Fruit fly (Drosophila melanogaster) whole organism, pupa: Measurements from ENCODE around the gene CG34026.

Source experiments
- CG10348 ChIP-seq: fragments of 200-800 bp; sonication (Bioruptor generic); IDR thresholded peaks from 2 replicates; pipeline ENCODE4 v1.3.6; 2022; ENCODE audit warnings: missing biosample characterization, missing genetic modification characterization
- CG12605 ChIP-seq: fragments of 200-800 bp; sonication (Bioruptor generic); IDR thresholded peaks from 2 replicates; pipeline ENCODE4 v1.3.6; 2022; ENCODE audit warnings: missing biosample characterization, missing genetic modification characterization
- CG13204 ChIP-seq: fragments of 200-800 bp; sonication (Bioruptor generic); optimal IDR thresholded peaks from 2 replicates; lab custom pipeline; 2018; ENCODE audit warnings: missing biosample characterization, mild to moderate bottlenecking, missing genetic modification characterization, moderate library complexity
- CG14655 ChIP-seq: fragments of 200-800 bp; sonication (Bioruptor generic); optimal IDR thresholded peaks from 3 replicates; lab custom pipeline; 2017; ENCODE audit warnings: mild to moderate bottlenecking, missing biosample characterization, missing genetic modification reagents, missing genetic modification characterization
- CG15710 ChIP-seq: fragments of 200-800 bp; sonication (Bioruptor generic); optimal IDR thresholded peaks from 2 replicates; lab custom pipeline; 2018; ENCODE audit warnings: missing biosample characterization, mild to moderate bottlenecking, missing genetic modification characterization, moderate library complexity
- CG17806 ChIP-seq: fragments of 200-800 bp; sonication (Bioruptor generic); optimal IDR thresholded peaks from 2 replicates; lab custom pipeline; 2018; ENCODE audit warnings: missing biosample characterization, mild to moderate bottlenecking, missing genetic modification characterization, moderate library complexity
- CG32121 ChIP-seq: fragments of 200-800 bp; sonication (Bioruptor generic); IDR thresholded peaks from 2 replicates; pipeline ENCODE4 v1.3.6; 2022; ENCODE audit warnings: missing biosample characterization, missing genetic modification characterization
- CG34367 ChIP-seq: fragments of 200-800 bp; sonication (Bioruptor generic); optimal IDR thresholded peaks from 2 replicates; lab custom pipeline; 2018; ENCODE audit warnings: missing biosample characterization, mild to moderate bottlenecking, missing genetic modification characterization
- CG4496 ChIP-seq: fragments of 200-800 bp; sonication (Bioruptor generic); IDR thresholded peaks from 3 replicates; pipeline ENCODE4 v1.3.6; 2022; ENCODE audit warnings: missing biosample characterization, missing genetic modification characterization
- CG8159 ChIP-seq: fragments of 200-800 bp; sonication (Bioruptor generic); optimal IDR thresholded peaks from 3 replicates; lab custom pipeline; 2018; ENCODE audit warnings: missing biosample characterization, mild to moderate bottlenecking, missing genetic modification characterization, moderate library complexity
- CG8301 ChIP-seq: fragments of 200-800 bp; sonication (Bioruptor generic); optimal IDR thresholded peaks from 2 replicates; lab custom pipeline; 2018; ENCODE audit warnings: missing biosample characterization, mild to moderate bottlenecking, missing genetic modification characterization
- CG9948 ChIP-seq: fragments of 200-800 bp; sonication (Bioruptor generic); optimal IDR thresholded peaks from 2 replicates; lab custom pipeline; 2018; ENCODE audit warnings: missing biosample characterization, mild to moderate bottlenecking, missing genetic modification characterization, moderate library complexity
- D1 ChIP-seq: fragments of 200-800 bp; sonication (Bioruptor generic); optimal IDR thresholded peaks from 2 replicates; lab custom pipeline; 2018; ENCODE audit warnings: missing biosample characterization, mild to moderate bottlenecking, missing genetic modification characterization, moderate library complexity
- EcR ChIP-seq: fragments of 200-800 bp; sonication (Bioruptor generic); optimal IDR thresholded peaks from 3 replicates; lab custom pipeline; 2019; ENCODE audit warnings: missing biosample characterization, missing genetic modification characterization, mild to moderate bottlenecking, moderate library complexity, missing genetic modification reagents
- Ets98B ChIP-seq: fragments of 200-800 bp; sonication (Bioruptor generic); IDR thresholded peaks from 2 replicates; pipeline ENCODE4 v1.3.6; 2022; ENCODE audit warnings: missing biosample characterization, missing genetic modification characterization
- Pif1A ChIP-seq: fragments of 200-800 bp; sonication (Bioruptor generic); optimal IDR thresholded peaks from 3 replicates; lab custom pipeline; 2016; ENCODE audit warnings: missing biosample characterization, missing genetic modification characterization
- Pif1B ChIP-seq: fragments of 200-800 bp; sonication (Bioruptor generic); optimal IDR thresholded peaks from 3 replicates; lab custom pipeline; 2016; ENCODE audit warnings: missing biosample characterization, missing genetic modification characterization
- Snoo ChIP-seq: fragments of 200-800 bp; sonication (Bioruptor generic); optimal IDR thresholded peaks from 3 replicates; lab custom pipeline; 2017; ENCODE audit warnings: missing biosample characterization, mild to moderate bottlenecking, missing genetic modification characterization, inconsistent platforms
- fd96Ca ChIP-seq: fragments of 200-800 bp; sonication (Bioruptor generic); IDR thresholded peaks from 3 replicates; pipeline ENCODE4 v1.3.6; 2022; ENCODE audit warnings: missing biosample characterization, missing genetic modification characterization
- gl ChIP-seq: fragments of 200-800 bp; sonication (Bioruptor generic); optimal IDR thresholded peaks from 2 replicates; lab custom pipeline; 2018; ENCODE audit warnings: missing biosample characterization, mild to moderate bottlenecking, missing genetic modification characterization
- rn ChIP-seq: fragments of 200-800 bp; sonication (Bioruptor generic); IDR thresholded peaks from 2 replicates; pipeline ENCODE4 v1.3.6; 2022; ENCODE audit warnings: missing biosample characterization, missing genetic modification characterization

Gene CG34026

DNA sequence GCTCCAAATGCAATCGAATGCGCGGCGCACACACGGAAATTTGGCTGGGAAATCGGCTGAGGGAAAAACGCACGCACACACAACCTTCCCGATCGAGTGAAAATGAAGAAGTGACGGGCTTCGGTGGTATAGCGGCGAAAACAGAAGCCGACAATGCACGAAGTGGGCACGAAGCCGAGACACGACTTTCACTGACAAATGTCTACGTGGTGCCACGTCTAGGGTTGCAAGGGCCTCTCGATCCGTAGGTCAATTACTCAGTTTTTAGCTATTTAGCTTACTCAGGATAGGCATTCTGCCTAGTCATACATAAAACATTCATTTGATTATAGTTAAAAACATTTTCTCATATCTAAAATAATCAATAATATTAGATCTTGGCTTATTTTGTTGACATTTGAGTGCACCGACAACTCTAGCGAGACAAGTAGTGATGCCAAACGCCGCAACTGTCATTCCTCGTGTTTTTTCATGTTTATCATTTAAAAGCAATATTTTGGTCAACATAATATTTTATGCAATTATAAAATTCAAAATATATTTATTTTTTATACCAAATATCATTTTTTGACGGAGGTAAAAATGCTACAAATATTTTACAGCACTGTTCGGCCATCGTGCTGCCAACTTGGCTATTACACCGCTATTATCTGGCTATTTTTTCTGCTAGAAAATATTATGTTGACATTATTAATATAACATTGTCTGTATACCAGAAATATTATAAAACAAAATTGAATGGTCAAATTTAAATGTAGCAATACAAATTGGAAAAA is 20.1 kb downstream of the CG34026 start:
- TF ChIP-seq CG9948 (tag; lab: Kevin White, UChicago) = peak; percentile 80
- TF ChIP-seq CG8159 = peak; percentile 89
- 0 out of 2 replicates have a peak, but pooled peaks have one; percentile 46 for TF ChIP-seq rn (GFP tag; lab: Robert Waterston, UW)
- peak; percentile 93 for TF ChIP-seq CG4496 (GFP tag; lab: Robert Waterston, UW)
- TF ChIP-seq Snoo (tag; lab: Kevin White, UChicago) = peak; percentile 89
- no peak for TF ChIP-seq D1 (tag; lab: Kevin White, UChicago)
- TF ChIP-seq gl = peak; percentile 59
- TF ChIP-seq CG10348 (GFP tag; lab: Robert Waterston, UW) = no peak
- peak; percentile 90 for TF ChIP-seq CG12605
- peak; percentile 18 for TF ChIP-seq EcR (GFP tag; lab: Kevin White, UChicago)
- peak; percentile 82 for TF ChIP-seq CG8301 (tag; lab: Kevin White, UChicago)
- TF ChIP-seq fd96Ca = peak; percentile 84
- TF ChIP-seq CG32121 (GFP tag; lab: Robert Waterston, UW) = peak; percentile 77; the same call in 1 of the 2 replicates
- peak; percentile 87 for TF ChIP-seq Pif1A
- TF ChIP-seq CG34367 = peak; percentile 86
- peak; percentile 83 for TF ChIP-seq CG17806
- peak; percentile 87 for TF ChIP-seq Ets98B (GFP tag; lab: Robert Waterston, UW)
- peak; percentile 87 for TF ChIP-seq CG14655 (GFP tag; lab: Kevin White, UChicago)
- peak; percentile 76 for TF ChIP-seq Pif1B
- TF ChIP-seq CG15710 (tag; lab: Kevin White, UChicago) = peak; percentile 84
- peak; percentile 76 for TF ChIP-seq CG13204 (GFP tag; lab: Kevin White, UChicago)

DNA sequence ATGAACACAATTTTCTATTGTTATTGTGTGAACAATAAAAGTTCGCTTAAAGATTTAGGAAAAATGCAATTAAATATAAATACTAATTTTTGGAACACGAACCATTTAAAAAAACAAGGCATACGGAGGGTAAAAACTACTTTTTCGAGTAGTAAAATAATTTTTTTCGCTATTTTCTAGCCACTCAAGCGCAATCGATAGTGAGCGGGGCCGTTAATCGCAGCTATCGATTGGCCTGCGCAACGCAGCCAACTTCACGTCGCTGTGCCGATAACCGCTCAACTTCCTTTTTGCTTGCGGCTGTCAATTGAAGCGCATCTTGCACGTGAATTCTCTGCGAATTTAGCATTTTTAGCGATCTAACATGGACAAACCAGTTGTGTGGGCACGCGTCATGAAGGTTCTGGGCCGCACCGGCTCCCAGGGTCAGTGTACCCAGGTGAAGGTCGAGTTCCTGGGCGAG is 20.8 kb downstream of the CG34026 start, which contains the start of gene RpS28b:
Gene RpS28b (plus strand): TSS at position 278 of the 463 bp plus-strand sequence.
- TF ChIP-seq CG10348 (GFP tag; lab: Robert Waterston, UW) (no peak), CG17806 (peak; percentile 7), CG34367 (peak; percentile 82), CG12605 (peak; percentile 78), Ets98B (GFP tag; lab: Robert Waterston, UW) (peak; percentile 73), gl (peak; percentile 60), Pif1A (no peak), CG4496 (GFP tag; lab: Robert Waterston, UW) (peak; percentile 96), CG15710 (tag; lab: Kevin White, UChicago) (peak; percentile 57), CG13204 (GFP tag; lab: Kevin White, UChicago) (no peak), CG8301 (tag; lab: Kevin White, UChicago) (peak; percentile 20), CG9948 (tag; lab: Kevin White, UChicago) (no peak), Snoo (tag; lab: Kevin White, UChicago) (peak; percentile 91), EcR (GFP tag; lab: Kevin White, UChicago) (peak; percentile 45), CG14655 (GFP tag; lab: Kevin White, UChicago) (no peak), rn (GFP tag; lab: Robert Waterston, UW) (peak; percentile 69), CG32121 (GFP tag; lab: Robert Waterston, UW) (peak; percentile 61; the same call in 1 of the 2 replicates), Pif1B (peak; percentile 65), D1 (tag; lab: Kevin White, UChicago) (no peak), CG8159 (peak; percentile 2), fd96Ca (peak; percentile 73)

DNA sequence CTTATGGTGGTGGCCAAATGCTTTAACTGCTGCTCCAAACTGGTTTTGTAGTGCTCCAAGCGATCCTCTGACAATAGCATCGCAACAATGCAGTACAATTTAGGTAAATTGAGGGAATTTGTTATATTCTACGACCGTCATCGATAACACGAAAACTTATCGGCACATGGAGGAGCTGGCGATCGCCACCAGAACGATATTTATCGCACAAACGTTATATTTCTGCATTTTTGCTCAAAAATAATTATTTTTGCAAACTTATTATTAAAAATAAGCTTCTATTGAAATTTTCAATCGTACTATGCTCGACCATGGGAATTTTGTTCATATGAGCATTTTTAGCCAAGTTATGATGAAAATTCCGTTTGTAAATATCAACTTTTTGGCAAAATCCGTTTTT is 22.8 kb downstream of the CG34026 start, which contains the start of gene CG15317:
Gene CG15317 (minus strand): TSS at position 148 of the 400 bp plus-strand sequence.
- TF ChIP-seq CG4496 (GFP tag; lab: Robert Waterston, UW) (0 out of 3 replicates have a peak, but pooled peaks have one; percentile 32), CG14655 (GFP tag; lab: Kevin White, UChicago) (no peak)
- TF ChIP-seq, all 21 proteins: peak for 1

DNA sequence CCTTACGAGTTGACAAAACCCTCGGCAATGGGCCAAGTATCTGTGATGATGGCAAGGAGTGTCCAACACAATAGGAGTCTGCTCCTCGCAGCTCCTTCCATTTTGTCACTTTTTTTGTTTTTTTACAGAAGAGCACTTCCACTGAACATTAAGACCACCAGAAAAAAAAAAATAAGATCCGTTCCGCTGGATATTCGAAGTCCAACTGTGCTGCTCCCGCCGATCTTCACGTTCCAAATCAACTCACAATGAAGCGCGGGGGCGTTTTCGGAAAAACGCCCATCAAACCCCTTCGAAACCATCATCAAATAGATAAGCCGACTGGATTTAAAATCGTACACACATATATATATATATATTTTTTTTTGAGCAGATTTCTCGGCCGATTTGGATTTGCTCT is 37.6 kb downstream of the CG34026 start, which contains the start of gene Cubn:
Gene Cubn (minus strand): TSS at position 101 of the 400 bp plus-strand sequence.
- TF ChIP-seq CG9948 (tag; lab: Kevin White, UChicago) (no peak), CG8301 (tag; lab: Kevin White, UChicago) (no peak), Snoo (tag; lab: Kevin White, UChicago) (no peak), CG14655 (GFP tag; lab: Kevin White, UChicago) (no peak), D1 (tag; lab: Kevin White, UChicago) (no peak), EcR (GFP tag; lab: Kevin White, UChicago) (no peak), CG8159 (no peak), Ets98B (GFP tag; lab: Robert Waterston, UW) (no peak), CG10348 (GFP tag; lab: Robert Waterston, UW) (no peak), CG12605 (no peak), fd96Ca (no peak), CG17806 (no peak), Pif1A (no peak), CG15710 (tag; lab: Kevin White, UChicago) (no peak)

DNA sequence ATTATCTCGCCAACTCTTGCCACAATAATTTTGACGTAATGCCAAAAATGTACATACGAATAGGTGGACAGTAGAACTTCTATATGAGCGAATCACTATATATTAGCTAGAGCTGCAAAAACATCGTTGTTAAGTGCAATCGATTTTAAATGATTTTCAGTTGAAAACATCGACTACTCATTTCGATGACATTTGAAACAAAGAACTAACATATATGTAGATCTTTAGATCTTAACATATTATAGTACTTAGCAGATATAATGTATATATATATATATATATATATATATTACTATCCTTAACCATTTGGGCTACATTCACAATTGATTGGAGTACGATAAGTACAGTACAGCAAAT is 42.5 kb downstream of the CG34026 start, which contains the start of gene CG42395:
Gene CG42395 (minus strand): TSS at position 101 of the 357 bp plus-strand sequence.
- TF ChIP-seq CG15710 (tag; lab: Kevin White, UChicago) (no peak), gl (no peak), fd96Ca (no peak), Ets98B (GFP tag; lab: Robert Waterston, UW) (no peak)
